Worm (Caenorhabditis elegans) whole organism, late embryonic: ENCODE data around the gene hot-7.

Experiments used
- F13H6.1 ChIP-seq: sonication (generic microtip); optimal IDR thresholded peaks from 2 replicates; lab custom pipeline; 2016; ENCODE audit warnings: missing genetic modification characterization, missing compliant biosample characterization
- K09A11.1 ChIP-seq: sonication (generic microtip); optimal IDR thresholded peaks from 2 replicates; lab custom pipeline; 2017; ENCODE audit warnings: antibody characterized with exemption, mild to moderate bottlenecking, missing genetic modification characterization, missing compliant biosample characterization; ENCODE audit not compliant: insufficient read depth
- T23F11.4 ChIP-seq: fragments of 200-800 bp; sonication (Bioruptor generic); optimal IDR thresholded peaks from 2 replicates; lab custom pipeline; 2018; ENCODE audit warnings: mild to moderate bottlenecking, missing genetic modification characterization, missing compliant biosample characterization
- ceh-14 ChIP-seq: sonication (generic microtip); optimal IDR thresholded peaks from 2 replicates; lab custom pipeline; 2016; ENCODE audit warnings: missing genotype, missing genetic modification characterization, missing compliant biosample characterization
- ceh-18 ChIP-seq: sonication (generic microtip); optimal IDR thresholded peaks from 2 replicates; lab custom pipeline; 2016; ENCODE audit warnings: missing genetic modification characterization, missing compliant biosample characterization
- ceh-31 ChIP-seq: sonication (generic microtip); optimal IDR thresholded peaks from 2 replicates; lab custom pipeline; 2016; ENCODE audit warnings: missing genetic modification characterization, missing compliant biosample characterization
- ceh-45 ChIP-seq: fragments of 200-800 bp; sonication (Bioruptor generic); IDR thresholded peaks from 2 replicates; pipeline ENCODE4 v1.3.6; 2022; ENCODE audit warnings: missing genetic modification reagents, missing genetic modification characterization, missing compliant biosample characterization
- che-1 ChIP-seq: sonication (generic microtip); optimal IDR thresholded peaks from 2 replicates; lab custom pipeline; 2016; ENCODE audit warnings: mild to moderate bottlenecking, missing genetic modification characterization, missing compliant biosample characterization
- dve-1 ChIP-seq: sonication (generic microtip); optimal IDR thresholded peaks from 2 replicates; lab custom pipeline; 2017; ENCODE audit warnings: antibody characterized with exemption, mild to moderate bottlenecking, missing genetic modification characterization, missing compliant biosample characterization
- elt-4 ChIP-seq: sonication (generic microtip); optimal IDR thresholded peaks from 2 replicates; lab custom pipeline; 2016; ENCODE audit warnings: missing genetic modification characterization, missing compliant biosample characterization
- fax-1 ChIP-seq: sonication (generic microtip); optimal IDR thresholded peaks from 2 replicates; lab custom pipeline; 2016; ENCODE audit warnings: missing genotype, missing genetic modification characterization, missing compliant biosample characterization
- hlh-13 ChIP-seq: fragments of 200-800 bp; sonication (Bioruptor generic); optimal IDR thresholded peaks from 2 replicates; lab custom pipeline; 2018; ENCODE audit warnings: mild to moderate bottlenecking, missing genetic modification characterization, missing compliant biosample characterization
- mec-3 ChIP-seq: sonication (generic microtip); optimal IDR thresholded peaks from 2 replicates; lab custom pipeline; 2016; ENCODE audit warnings: borderline replicate concordance, missing genetic modification characterization, missing compliant biosample characterization
- nfya-1 ChIP-seq: sonication (generic microtip); optimal IDR thresholded peaks from 2 replicates; lab custom pipeline; 2017; ENCODE audit warnings: missing genetic modification characterization, mild to moderate bottlenecking, missing compliant biosample characterization, antibody characterized with exemption, moderate library complexity
- npax-4 ChIP-seq: sonication (generic microtip); optimal IDR thresholded peaks from 2 replicates; lab custom pipeline; 2016; ENCODE audit warnings: missing genetic modification characterization, missing compliant biosample characterization
- odd-2 ChIP-seq: sonication (generic microtip); optimal IDR thresholded peaks from 2 replicates; lab custom pipeline; 2017; ENCODE audit warnings: antibody characterized with exemption, mild to moderate bottlenecking, missing genetic modification characterization, missing compliant biosample characterization
- pha-2 ChIP-seq: sonication (generic microtip); optimal IDR thresholded peaks from 2 replicates; lab custom pipeline; 2017; ENCODE audit warnings: mild to moderate bottlenecking, missing genetic modification characterization, missing compliant biosample characterization
- pqm-1 ChIP-seq: sonication (generic microtip); optimal IDR thresholded peaks from 2 replicates; lab custom pipeline; 2016; ENCODE audit warnings: missing genetic modification characterization, missing compliant biosample characterization
- ref-2 ChIP-seq: sonication (generic microtip); optimal IDR thresholded peaks from 2 replicates; lab custom pipeline; 2016; ENCODE audit warnings: missing genetic modification characterization, missing compliant biosample characterization
- sdc-2 ChIP-seq: sonication (generic microtip); optimal IDR thresholded peaks from 2 replicates; lab custom pipeline; 2016; ENCODE audit warnings: missing genotype, missing genetic modification characterization, missing compliant biosample characterization
- syd-9 ChIP-seq: sonication (generic microtip); optimal IDR thresholded peaks from 2 replicates; lab custom pipeline; 2016; ENCODE audit warnings: mild to moderate bottlenecking, missing genetic modification characterization, moderate library complexity, missing compliant biosample characterization
- ttx-3 ChIP-seq: sonication (generic microtip); optimal IDR thresholded peaks from 2 replicates; lab custom pipeline; 2016; ENCODE audit warnings: missing genetic modification reagents, missing genetic modification characterization, missing compliant biosample characterization
- unc-3 ChIP-seq, 2 experiments: fragments of 200-800 bp in 1 of 2; sonication (Bioruptor generic) in 1 of 2; sonication (generic microtip) in 1 of 2; conservative IDR thresholded peaks in 1 of 2; optimal IDR thresholded peaks in 1 of 2; 2 replicates each; pipeline versions ENCODE4 v1.3.6 to Lab custom; 2016 to 2022; ENCODE audit warnings: missing compliant biosample characterization in 2 of 2, missing genetic modification characterization in 2 of 2, missing genetic modification reagents in 1 of 2
- unc-42 ChIP-seq: sonication (generic microtip); optimal IDR thresholded peaks from 2 replicates; lab custom pipeline; 2016; ENCODE audit warnings: missing genotype, missing genetic modification characterization, missing compliant biosample characterization
- unc-55 ChIP-seq: sonication (generic microtip); optimal IDR thresholded peaks from 2 replicates; lab custom pipeline; 2017; ENCODE audit warnings: missing biosample characterization, missing genetic modification reagents, missing genetic modification characterization

The hot-7 gene

ce11 chrII:14175099-14175498 lies 36.1 kb upstream of the hot-7 start, which contains the start of gene Y48B6A.5:
TSS of gene Y48B6A.5 (minus strand) at chrII:14175199.
- TF ChIP-seq npax-4 (tag; lab: Kevin White, UChicago), result no peak
- no peak for TF ChIP-seq odd-2 (tag; lab: Kevin White, UChicago)
- TF ChIP-seq elt-4 (tag; lab: Kevin White, UChicago), result no peak
- TF ChIP-seq nfya-1 (tag; lab: Kevin White, UChicago), result no peak
- TF ChIP-seq ttx-3, result no peak
- no peak for TF ChIP-seq ref-2 (tag; lab: Kevin White, UChicago)
- TF ChIP-seq, all 69 proteins: peak for 0

- peak; percentile 57 for TF ChIP-seq unc-55 (GFP tag; lab: Kevin White, UChicago)
- no peak for TF ChIP-seq sdc-2
- TF ChIP-seq hlh-13, result no peak
- no peak for TF ChIP-seq fax-1 (tag; lab: Kevin White, UChicago)
These were observed 34.6 kb upstream of the hot-7 start for ce11 chrII:14176642-14177041.

ce11 chrII:14178233-14178969 lies 32.8 kb upstream of the hot-7 start, which contains the start of gene efhd-1:
TSS of gene efhd-1 (plus strand) at chrII:14178814.
- TF ChIP-seq unc-55 (GFP tag; lab: Kevin White, UChicago), result peak; percentile 72
- no peak for TF ChIP-seq ceh-45
- peak; percentile 7 for TF ChIP-seq ceh-18 (tag; lab: Kevin White, UChicago)
- TF ChIP-seq, all 69 proteins: peak for 2

ce11 chrII:14186937-14187336 lies 24.3 kb upstream of the hot-7 start:
- peak; percentile 32 for TF ChIP-seq ceh-31 (tag; lab: Kevin White, UChicago)
- TF ChIP-seq hlh-13, result no peak
- no peak for TF ChIP-seq pha-2 (tag; lab: Kevin White, UChicago)
- no peak for TF ChIP-seq ceh-14 (tag; lab: Kevin White, UChicago)
- no peak for TF ChIP-seq ttx-3
- TF ChIP-seq K09A11.1 (tag; lab: Kevin White, UChicago), result no peak
- no peak for TF ChIP-seq elt-4 (tag; lab: Kevin White, UChicago)
- no peak for TF ChIP-seq syd-9 (tag; lab: Kevin White, UChicago)

- TF ChIP-seq odd-2 (tag; lab: Kevin White, UChicago) (no peak), dve-1 (tag; lab: Kevin White, UChicago) (no peak), T23F11.4 (GFP tag; lab: Kevin White, UChicago) (no peak), ceh-14 (tag; lab: Kevin White, UChicago) (no peak), pqm-1 (no peak)
These were observed 23.8 kb upstream of the hot-7 start for ce11 chrII:14187456-14187855.

ce11 chrII:14195931-14196330 lies 15.3 kb upstream of the hot-7 start:
- TF ChIP-seq ceh-31 (tag; lab: Kevin White, UChicago) (peak; percentile 17), mec-3 (no peak), che-1 (tag; lab: Kevin White, UChicago) (no peak), F13H6.1 (tag; lab: Kevin White, UChicago) (no peak), unc-42 (tag; lab: Kevin White, UChicago) (peak; percentile 8), ref-2 (tag; lab: Kevin White, UChicago) (no peak)
- TF ChIP-seq, all 69 proteins: peak for 2

ce11 chrII:14197499-14198096 lies 13.6 kb upstream of the hot-7 start, which contains the start of gene ace-4:
TSS of gene ace-4 (plus strand) at chrII:14198046.
- TF ChIP-seq ref-2 (tag; lab: Kevin White, UChicago) (no peak), nfya-1 (tag; lab: Kevin White, UChicago) (peak; percentile 77), unc-3 (GFP tag; conservative IDR thresholded peaks at IDR 0.05; lab: Robert Waterston, UW) (no peak), unc-3 (tag; optimal IDR thresholded peaks at IDR 0.05; lab: Kevin White, UChicago) (no peak)
- TF ChIP-seq, all 69 proteins: peak for 1
